Fruit fly (Drosophila melanogaster): ENCODE results near the gene lft.

The lft gene

DNA sequence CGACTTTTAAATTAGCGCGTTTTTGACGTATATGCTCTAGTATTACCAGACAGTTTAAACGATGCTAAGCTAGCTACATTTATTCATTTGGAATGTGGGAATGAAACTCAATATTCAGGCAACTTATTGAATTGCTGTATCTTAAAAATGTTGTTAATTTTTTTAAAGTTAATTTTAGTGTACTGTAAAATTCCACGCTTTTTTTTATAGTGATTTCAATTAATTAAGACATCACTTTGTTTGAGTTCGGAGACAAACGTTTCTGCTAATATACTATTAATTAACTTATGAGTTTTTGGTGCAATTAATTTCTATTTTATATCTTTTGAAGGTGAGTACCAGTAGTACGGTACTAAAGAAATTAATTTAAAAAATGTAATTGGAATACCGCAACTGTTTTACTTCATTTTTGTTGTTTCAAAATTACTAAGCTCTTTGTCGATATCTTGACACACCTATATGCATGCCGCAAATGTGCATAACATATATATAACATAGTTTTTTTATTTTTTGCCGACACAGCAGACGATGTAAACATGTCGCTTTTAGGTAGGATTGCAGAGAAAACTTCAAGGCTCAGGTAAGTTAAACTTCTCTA is 22.0 kb downstream of the lft start, which contains the start of the genes Cdk1 and mRpS7 (continued):
- TF ChIP-seq CG4424 (GFP tag; optimal IDR thresholded peaks at IDR 0.05) (peak; percentile 70), sqz (GFP tag; optimal IDR thresholded peaks at IDR 0.05) (peak; percentile 39), CG34422 (GFP tag; IDR thresholded peaks at IDR 0.05) (peak; percentile 34; the same call in 2 of the 3 replicates), Ets65A (GFP tag) (peak; percentile 85), ind (GFP tag; optimal IDR thresholded peaks at IDR 0.05) (peak; percentile 77), CG11456 (GFP tag; IDR thresholded peaks at IDR 0.05) (peak; percentile 52; the same call in 1 of the 3 replicates), CG4854 (GFP tag; optimal IDR thresholded peaks at IDR 0.05) (peak; percentile 40), CG3281 (GFP tag; optimal IDR thresholded peaks at IDR 0.05) (peak; percentile 75), CG14014 (GFP tag; IDR thresholded peaks at IDR 0.05) (peak; percentile 70), tin (GFP tag; optimal IDR thresholded peaks at IDR 0.05) (peak; percentile 66), slbo (GFP tag; IDR thresholded peaks at IDR 0.05) (peak; percentile 78), CG6813 (GFP tag; optimal IDR thresholded peaks at IDR 0.05) (no peak), CG31388 (GFP tag; optimal IDR thresholded peaks at IDR 0.05) (peak; percentile 23), CG17361 (GFP tag; IDR thresholded peaks at IDR 0.05) (peak; percentile 92), CG10979 (tag; optimal IDR thresholded peaks at IDR 0.05) (peak; percentile 70), twi (tag; optimal IDR thresholded peaks at IDR 0.05) (peak; percentile 62), Doc2 (GFP tag; IDR thresholded peaks at IDR 0.05) (no peak), Deaf1 (tag; optimal IDR thresholded peaks at IDR 0.05) (peak; percentile 39), Spps (tag; optimal IDR thresholded peaks at IDR 0.05) (peak; percentile 66), CG31441 (GFP tag; IDR thresholded peaks at IDR 0.05) (peak; percentile 85), cas (GFP tag; IDR thresholded peaks at IDR 0.05) (no peak), HmgD (GFP tag; optimal IDR thresholded peaks at IDR 0.05) (peak; percentile 36), ATbp (GFP tag; optimal IDR thresholded peaks at IDR 0.05) (no peak), crc (GFP tag; optimal IDR thresholded peaks at IDR 0.05) (peak; percentile 10), sens (GFP tag) (peak; percentile 94), CG13894 (tag; optimal IDR thresholded peaks at IDR 0.05) (peak; percentile 47), nau (GFP tag; optimal IDR thresholded peaks at IDR 0.05) (peak; percentile 12), CG10147 (GFP tag; optimal IDR thresholded peaks at IDR 0.05) (peak; percentile 66), CG16863 (GFP tag; optimal IDR thresholded peaks at IDR 0.05) (peak; percentile 71), CG2199 (GFP tag; IDR thresholded peaks at IDR 0.05) (no peak), CG7271 (tag; optimal IDR thresholded peaks at IDR 0.05) (peak; percentile 37), bowl (GFP tag; IDR thresholded peaks at IDR 0.05) (no peak), org-1 (GFP tag; optimal IDR thresholded peaks at IDR 0.05) (no peak), maf-S (GFP tag; optimal IDR thresholded peaks at IDR 0.05) (peak; percentile 23), bsh (GFP tag; optimal IDR thresholded peaks at IDR 0.05) (peak in 1 of 2 experiments; percentile 75), fd102C (GFP tag; optimal IDR thresholded peaks at IDR 0.05) (no peak), D19A (tag; optimal IDR thresholded peaks at IDR 0.05) (peak; percentile 68), CG12659 (GFP tag; optimal IDR thresholded peaks at IDR 0.05) (peak; percentile 76), CG13123 (GFP tag; optimal IDR thresholded peaks at IDR 0.05) (peak; percentile 46), CG15479 (GFP tag; optimal IDR thresholded peaks at IDR 0.05) (no peak), CG9727 (GFP tag; optimal IDR thresholded peaks at IDR 0.05) (peak; percentile 77), jigr1 (GFP tag; IDR thresholded peaks at IDR 0.05) (peak; percentile 65; the same call in 1 of the 3 replicates), Mad (GFP tag; optimal IDR thresholded peaks at IDR 0.05) (peak; percentile 40), Chrac-16 (GFP tag; optimal IDR thresholded peaks at IDR 0.05) (peak; percentile 76), trem (tag; optimal IDR thresholded peaks at IDR 0.05) (peak; percentile 61), Max (GFP tag; optimal IDR thresholded peaks at IDR 0.05) (peak; percentile 79), tio (GFP tag; optimal IDR thresholded peaks at IDR 0.05) (peak; percentile 74), jumu (GFP tag; optimal IDR thresholded peaks at IDR 0.05) (peak; percentile 33), Atf-2 (GFP tag; optimal IDR thresholded peaks at IDR 0.05) (peak; percentile 38), sob (GFP tag; IDR thresholded peaks at IDR 0.05) (peak; percentile 54; the same call in 1 of the 2 replicates), CG10366 (GFP tag; IDR thresholded peaks at IDR 0.05) (peak; percentile 69; the same call in 1 of the 2 replicates)

All from whole organism, embryonic.